Worm (Caenorhabditis elegans) whole organism, L3 larva: ENCODE results near the gene Y57G11C.51.

Source experiments
- ama-1 ChIP-seq: fragments of 150-350 bp; optimal IDR thresholded peaks from 2 replicates; lab custom pipeline; 2018
- lin-15B ChIP-seq: fragments of 150-350 bp; optimal IDR thresholded peaks from 2 replicates; lab custom pipeline; 2014; ENCODE audit warnings: missing biosample characterization, missing genetic modification characterization
- nfya-1 ChIP-seq: sonication (generic microtip); optimal IDR thresholded peaks from 2 replicates; lab custom pipeline; 2017; ENCODE audit warnings: missing genetic modification characterization, mild to moderate bottlenecking, missing compliant biosample characterization, antibody characterized with exemption, moderate library complexity; ENCODE audit not compliant: insufficient read depth
- nhr-11 ChIP-seq: fragments of 150-350 bp; optimal IDR thresholded peaks from 2 replicates; lab custom pipeline; 2014; ENCODE audit warnings: missing biosample characterization, missing genetic modification characterization
- nhr-12 ChIP-seq: fragments of 150-350 bp; optimal IDR thresholded peaks from 2 replicates; lab custom pipeline; 2014; ENCODE audit warnings: missing biosample characterization, missing genetic modification characterization
- nhr-25 ChIP-seq: sonication (generic microtip); optimal IDR thresholded peaks from 2 replicates; lab custom pipeline; 2017; ENCODE audit warnings: missing biosample characterization, missing genetic modification characterization
- nhr-28 ChIP-seq: fragments of 150-350 bp; optimal IDR thresholded peaks from 2 replicates; lab custom pipeline; 2014; ENCODE audit warnings: missing biosample characterization, missing genetic modification characterization
- tbx-2 ChIP-seq: sonication (generic microtip); optimal IDR thresholded peaks from 2 replicates; lab custom pipeline; 2016; ENCODE audit warnings: mild to moderate bottlenecking, missing genetic modification characterization, missing compliant biosample characterization
- unc-62 ChIP-seq: fragments of 150-350 bp; sonication (generic microtip); optimal IDR thresholded peaks from 4 replicates; lab custom pipeline; 2014; ENCODE audit warnings: missing biosample characterization, missing genetic modification reagents, missing genetic modification characterization
- zag-1 ChIP-seq: fragments of 150-350 bp; optimal IDR thresholded peaks from 2 replicates; lab custom pipeline; 2014; ENCODE audit warnings: missing biosample characterization, missing genetic modification characterization

ce11 chrIV:14816288-14816687 lies 41.9 kb upstream of the Y57G11C.51 start, which contains the start of gene Y57G11C.46:
- TF ChIP-seq ama-1 (lab: Kevin White, UChicago) (no peak), nhr-12 (no peak), lin-15B (tag; lab: Kevin White, UChicago) (no peak), nhr-28 (tag; lab: Kevin White, UChicago) (no peak), unc-62 (GFP tag; lab: Kevin White, UChicago) (no peak), nhr-11 (tag; lab: Kevin White, UChicago) (no peak), tbx-2 (tag; lab: Kevin White, UChicago) (no peak), nfya-1 (no peak), zag-1 (tag; lab: Kevin White, UChicago) (no peak), nhr-25 (tag; lab: Kevin White, UChicago) (no peak)
